Fruit fly (Drosophila melanogaster) whole organism, embryonic: Measurements from ENCODE around the gene Jhbp7.

ENCODE experiments used
- B-H2 ChIP-seq: fragments of 200-800 bp; sonication (Bioruptor generic); optimal IDR thresholded peaks from 2 replicates; lab custom pipeline; 2018; ENCODE audit warnings: missing biosample characterization, mild to moderate bottlenecking, missing genetic modification characterization
- CG10321 ChIP-seq: fragments of 200-800 bp; sonication (Bioruptor generic); IDR thresholded peaks from 2 replicates; pipeline ENCODE4 v1.3.6; 2022; ENCODE audit warnings: missing biosample characterization, missing genetic modification characterization
- CG11695 ChIP-seq: fragments of 200-800 bp; sonication (Bioruptor generic); IDR thresholded peaks from 3 replicates; pipeline ENCODE4 v1.3.6; 2022; ENCODE audit warnings: missing biosample characterization, missing genetic modification characterization
- CG12942 ChIP-seq: fragments of 200-800 bp; sonication (Bioruptor generic); optimal IDR thresholded peaks from 3 replicates; lab custom pipeline; 2016; ENCODE audit warnings: missing biosample characterization, missing genetic modification characterization
- CG13296 ChIP-seq: fragments of 200-800 bp; sonication (Bioruptor generic); optimal IDR thresholded peaks from 3 replicates; lab custom pipeline; 2018; ENCODE audit warnings: missing biosample characterization, mild to moderate bottlenecking, missing genetic modification characterization
- CG13424 ChIP-seq: fragments of 200-800 bp; sonication (Bioruptor generic); optimal IDR thresholded peaks from 2 replicates; lab custom pipeline; 2019; ENCODE audit warnings: missing biosample characterization, mild to moderate bottlenecking, missing genetic modification characterization, moderate library complexity
- CG14710 ChIP-seq: fragments of 200-800 bp; sonication (Bioruptor generic); optimal IDR thresholded peaks from 3 replicates; lab custom pipeline; 2019; ENCODE audit warnings: missing biosample characterization, mild to moderate bottlenecking, missing genetic modification characterization, moderate library complexity
- CG15011 ChIP-seq: fragments of 200-800 bp; sonication (Bioruptor generic); optimal IDR thresholded peaks from 3 replicates; lab custom pipeline; 2018; ENCODE audit warnings: missing biosample characterization, mild to moderate bottlenecking, missing genetic modification characterization
- CG16813 ChIP-seq: fragments of 200-800 bp; sonication (Bioruptor generic); IDR thresholded peaks from 3 replicates; pipeline ENCODE4 v1.3.6; 2022; ENCODE audit warnings: missing biosample characterization, missing genetic modification characterization; ENCODE audit not compliant: partially characterized antibody
- CG2678 ChIP-seq: fragments of 200-800 bp; sonication (Bioruptor generic); optimal IDR thresholded peaks from 3 replicates; lab custom pipeline; 2019; ENCODE audit warnings: missing biosample characterization, mild to moderate bottlenecking, missing genetic modification characterization, moderate library complexity
- CG3281 ChIP-seq: fragments of 200-800 bp; sonication (Bioruptor generic); optimal IDR thresholded peaks from 3 replicates; lab custom pipeline; 2017; ENCODE audit warnings: missing biosample characterization, mild to moderate bottlenecking, missing genetic modification characterization
- CG4282 ChIP-seq: fragments of 200-800 bp; sonication (Bioruptor generic); optimal IDR thresholded peaks from 2 replicates; lab custom pipeline; 2016; ENCODE audit warnings: missing biosample characterization, missing genetic modification characterization
- CG43689 ChIP-seq: fragments of 200-800 bp; sonication (Bioruptor generic); IDR thresholded peaks from 2 replicates; pipeline ENCODE4 v1.3.6; 2022; ENCODE audit warnings: missing biosample characterization, missing genetic modification characterization
- CG4617 ChIP-seq: fragments of 200-800 bp; sonication (Bioruptor generic); optimal IDR thresholded peaks from 3 replicates; lab custom pipeline; 2016; ENCODE audit warnings: missing biosample characterization, missing genetic modification characterization, borderline replicate concordance
- CG6175 ChIP-seq: fragments of 200-800 bp; sonication (Bioruptor generic); IDR thresholded peaks from 3 replicates; pipeline ENCODE4 v1.3.6; 2022; ENCODE audit warnings: missing biosample characterization, missing genetic modification characterization
- CG7372 ChIP-seq: fragments of 200-800 bp; sonication (Bioruptor generic); IDR thresholded peaks from 2 replicates; pipeline ENCODE4 v1.3.6; 2022; ENCODE audit warnings: missing biosample characterization, missing genetic modification characterization
- CG7745 ChIP-seq: fragments of 200-800 bp; sonication (Bioruptor generic); optimal IDR thresholded peaks from 2 replicates; lab custom pipeline; 2018; ENCODE audit warnings: missing biosample characterization, mild to moderate bottlenecking, missing genetic modification characterization, moderate library complexity
- CG8388 ChIP-seq: fragments of 200-800 bp; sonication (Bioruptor generic); optimal IDR thresholded peaks from 2 replicates; lab custom pipeline; 2019; ENCODE audit warnings: missing biosample characterization, mild to moderate bottlenecking, missing genetic modification characterization, moderate library complexity
- D ChIP-seq, 2 experiments: fragments of 200-800 bp in 1 of 2; fragments of >200 bp in 1 of 2; sonication (Bioruptor generic) in 1 of 2; optimal IDR thresholded peaks; 2 replicates in 1 of 2; 3 replicates in 1 of 2; lab custom pipeline; 2017; ENCODE audit warnings: mild to moderate bottlenecking in 1 of 2, missing biosample characterization in 1 of 2, missing genetic modification characterization in 1 of 2, missing genetic modification reagents in 1 of 2
- Ets97D ChIP-seq: fragments of 200-800 bp; sonication (Bioruptor generic); optimal IDR thresholded peaks from 3 replicates; lab custom pipeline; 2016; ENCODE audit warnings: missing biosample characterization, missing genetic modification characterization
- Kr ChIP-seq: fragments of 200-800 bp; sonication (Bioruptor generic); optimal IDR thresholded peaks from 2 replicates; lab custom pipeline; 2017; ENCODE audit warnings: missing biosample characterization, mild to moderate bottlenecking, missing genetic modification characterization
- Ptx1 ChIP-seq: fragments of 200-800 bp; sonication (Bioruptor generic); IDR thresholded peaks from 2 replicates; pipeline ENCODE4 v1.3.6; 2022; ENCODE audit warnings: missing biosample characterization, missing genetic modification characterization
- Sin3A ChIP-seq: fragments of >200 bp; optimal IDR thresholded peaks from 2 replicates; lab custom pipeline; 2018
- Trl ChIP-seq, 3 experiments: fragments of >200 bp in 2 of 3; fragments of 200-800 bp in 1 of 3; sonication (Bioruptor generic) in 1 of 3; optimal IDR thresholded peaks; 2 replicates in 1 of 3; 3 replicates in 2 of 3; lab custom pipeline; 2016 to 2017; ENCODE audit warnings: missing biosample characterization in 1 of 3, missing genetic modification characterization in 1 of 3
- Vsx1 ChIP-seq: fragments of 200-800 bp; sonication (Bioruptor generic); optimal IDR thresholded peaks from 2 replicates; lab custom pipeline; 2017; ENCODE audit warnings: missing biosample characterization, mild to moderate bottlenecking, missing genetic modification characterization, missing genetic modification reagents
- YL-1 ChIP-seq: fragments of 200-800 bp; sonication (Bioruptor generic); optimal IDR thresholded peaks from 3 replicates; lab custom pipeline; 2017; ENCODE audit warnings: missing biosample characterization, mild to moderate bottlenecking, missing genetic modification characterization
- amos ChIP-seq: fragments of 200-800 bp; sonication (Bioruptor generic); IDR thresholded peaks from 2 replicates; pipeline ENCODE4 v1.3.6; 2022; ENCODE audit warnings: missing biosample characterization, missing genetic modification characterization; ENCODE audit not compliant: partially characterized antibody
- chm ChIP-seq: fragments of 200-800 bp; sonication (Bioruptor generic); IDR thresholded peaks from 2 replicates; pipeline ENCODE4 v1.3.6; 2022; ENCODE audit warnings: missing biosample characterization, missing genetic modification characterization
- crc ChIP-seq: fragments of 200-800 bp; sonication (Bioruptor generic); optimal IDR thresholded peaks from 2 replicates; lab custom pipeline; 2016; ENCODE audit warnings: missing biosample characterization, missing genetic modification characterization
- dan ChIP-seq: fragments of 200-800 bp; sonication (Bioruptor generic); IDR thresholded peaks from 2 replicates; pipeline ENCODE4 v1.3.6; 2022; ENCODE audit warnings: missing biosample characterization, missing genetic modification characterization
- fd3F ChIP-seq: fragments of 200-800 bp; sonication (Bioruptor generic); optimal IDR thresholded peaks from 2 replicates; lab custom pipeline; 2018; ENCODE audit warnings: missing biosample characterization, mild to moderate bottlenecking, missing genetic modification characterization, moderate library complexity
- grn ChIP-seq: fragments of 200-800 bp; sonication (Bioruptor generic); optimal IDR thresholded peaks from 3 replicates; lab custom pipeline; 2017; ENCODE audit warnings: missing biosample characterization, missing genetic modification characterization
- gro ChIP-seq: fragments of 200-800 bp; sonication (Bioruptor generic); optimal IDR thresholded peaks from 2 replicates; lab custom pipeline; 2016; ENCODE audit warnings: missing biosample characterization, missing genetic modification characterization
- hkb ChIP-seq, 2 experiments: fragments of 200-800 bp in 1 of 2; fragments of >200 bp in 1 of 2; sonication (Bioruptor generic) in 1 of 2; IDR thresholded peaks in 1 of 2; optimal IDR thresholded peaks in 1 of 2; 2 replicates each; pipeline versions ENCODE4 v1.3.6 to Lab custom; 2017 to 2022; ENCODE audit warnings: missing biosample characterization in 1 of 2, missing genetic modification characterization in 1 of 2
- ind ChIP-seq: fragments of 200-800 bp; sonication (Bioruptor generic); optimal IDR thresholded peaks from 3 replicates; lab custom pipeline; 2016; ENCODE audit warnings: missing biosample characterization, missing genetic modification characterization
- jing ChIP-seq: fragments of 200-800 bp; sonication (Bioruptor generic); optimal IDR thresholded peaks from 2 replicates; lab custom pipeline; 2018; ENCODE audit warnings: missing biosample characterization, mild to moderate bottlenecking, missing genetic modification characterization
- lilli ChIP-seq: fragments of 200-800 bp; sonication (Bioruptor generic); optimal IDR thresholded peaks from 3 replicates; lab custom pipeline; 2016; ENCODE audit warnings: missing biosample characterization, missing genetic modification characterization
- oc ChIP-seq: fragments of 200-800 bp; sonication (Bioruptor generic); optimal IDR thresholded peaks from 2 replicates; lab custom pipeline; 2018; ENCODE audit warnings: missing biosample characterization, mild to moderate bottlenecking, missing genetic modification characterization, moderate library complexity
- pho ChIP-seq: fragments of 200-800 bp; sonication (Bioruptor generic); optimal IDR thresholded peaks from 2 replicates; lab custom pipeline; 2016; ENCODE audit warnings: missing biosample characterization, missing genetic modification characterization
- pros ChIP-seq: fragments of 200-800 bp; sonication (Bioruptor generic); optimal IDR thresholded peaks from 3 replicates; lab custom pipeline; 2019; ENCODE audit warnings: missing biosample characterization, mild to moderate bottlenecking, missing genetic modification characterization, moderate library complexity
- scrt ChIP-seq: fragments of 200-800 bp; sonication (Bioruptor generic); optimal IDR thresholded peaks from 2 replicates; lab custom pipeline; 2018; ENCODE audit warnings: missing biosample characterization, mild to moderate bottlenecking, missing genetic modification characterization, moderate library complexity
- sd ChIP-seq: fragments of 200-800 bp; sonication (Bioruptor generic); optimal IDR thresholded peaks from 3 replicates; lab custom pipeline; 2018; ENCODE audit warnings: missing biosample characterization, mild to moderate bottlenecking, missing genetic modification characterization, moderate library complexity
- sima ChIP-seq: fragments of 200-800 bp; sonication (Bioruptor generic); optimal IDR thresholded peaks from 2 replicates; lab custom pipeline; 2016; ENCODE audit warnings: missing biosample characterization, missing genetic modification characterization
- sob ChIP-seq: fragments of 200-800 bp; sonication (Bioruptor generic); IDR thresholded peaks from 2 replicates; pipeline ENCODE4 v1.3.6; 2022; ENCODE audit warnings: missing biosample characterization, missing genetic modification characterization
- sug ChIP-seq: fragments of 200-800 bp; optimal IDR thresholded peaks from 2 replicates; lab custom pipeline; 2019; ENCODE audit warnings: missing biosample characterization, mild to moderate bottlenecking, missing genetic modification characterization, moderate library complexity
- tna ChIP-seq: fragments of 200-800 bp; sonication (Bioruptor generic); IDR thresholded peaks from 2 replicates; pipeline ENCODE4 v1.3.6; 2022; ENCODE audit warnings: missing biosample characterization, missing genetic modification characterization; ENCODE audit not compliant: partially characterized antibody
- toy ChIP-seq: fragments of 200-800 bp; sonication (Bioruptor generic); IDR thresholded peaks from 2 replicates; pipeline ENCODE4 v1.3.6; 2022; ENCODE audit warnings: missing biosample characterization, missing genetic modification characterization
- vfl ChIP-seq: fragments of 200-800 bp; sonication (Bioruptor generic); optimal IDR thresholded peaks from 2 replicates; lab custom pipeline; 2016; ENCODE audit warnings: missing biosample characterization, missing genetic modification characterization
- zfh2 ChIP-seq: fragments of 200-800 bp; sonication (Bioruptor generic); optimal IDR thresholded peaks from 2 replicates; lab custom pipeline; 2016; ENCODE audit warnings: missing biosample characterization, missing genetic modification characterization

The Jhbp7 gene

dm6 chr3R:25265589-25266201 lies 28.3 kb downstream of the Jhbp7 start, which contains the start of the genes GlnRS and RIOK2 (continued):
- no peak for TF ChIP-seq CG7372
- TF ChIP-seq gro (GFP tag; lab: Kevin White, UChicago), result peak; percentile 54
- no peak for TF ChIP-seq CG11695 (GFP tag; lab: Robert Waterston, UW)
- TF ChIP-seq CG15011 (GFP tag; lab: Kevin White, UChicago), result no peak
- peak; percentile 92 for TF ChIP-seq tna (GFP tag; lab: Robert Waterston, UW)
- TF ChIP-seq sima (GFP tag; lab: Kevin White, UChicago), result no peak
- TF ChIP-seq ind (GFP tag; lab: Kevin White, UChicago), result no peak
- TF ChIP-seq lilli, result peak; percentile 37
- TF ChIP-seq Ptx1, result no peak
- no peak for TF ChIP-seq CG12942 (GFP tag; lab: Kevin White, UChicago)
- peak; percentile 97 for TF ChIP-seq amos (GFP tag; lab: Robert Waterston, UW)
- TF ChIP-seq Vsx1 (GFP tag; lab: Kevin White, UChicago), result no peak
- no peak for TF ChIP-seq CG4282 (GFP tag; lab: Kevin White, UChicago)
- no peak for TF ChIP-seq fd3F (GFP tag; lab: Kevin White, UChicago)
- no peak for TF ChIP-seq dan (GFP tag; lab: Robert Waterston, UW)
- peak; percentile 94 for TF ChIP-seq CG16813
- TF ChIP-seq chm (GFP tag; lab: Robert Waterston, UW), result no peak
- no peak for TF ChIP-seq toy
- TF ChIP-seq Ets97D (GFP tag; lab: Kevin White, UChicago), result peak; percentile 85
- peak; percentile 53 for TF ChIP-seq B-H2
- TF ChIP-seq YL-1 (GFP tag; lab: Kevin White, UChicago), result peak; percentile 98
- TF ChIP-seq CG10321, result no peak
- peak; percentile 95 for TF ChIP-seq scrt (GFP tag; lab: Kevin White, UChicago)
- TF ChIP-seq Trl (optimal IDR thresholded peaks at IDR 0.05; lab: Kevin White, UChicago), result no peak
- no peak for TF ChIP-seq Trl (GFP tag; optimal IDR thresholded peaks at IDR 0.05; lab: Kevin White, UChicago)
- peak; percentile 66 for TF ChIP-seq sd (tag; lab: Kevin White, UChicago)
- peak; percentile 56 for TF ChIP-seq sug
- TF ChIP-seq Kr (GFP tag; lab: Kevin White, UChicago), result no peak
- no peak for TF ChIP-seq pros (GFP tag; lab: Kevin White, UChicago)
- no peak for TF ChIP-seq vfl (GFP tag; lab: Kevin White, UChicago)
- no peak for TF ChIP-seq CG8388 (GFP tag; lab: Kevin White, UChicago)
- TF ChIP-seq D (optimal IDR thresholded peaks at IDR 0.05; lab: Kevin White, UChicago), result peak; percentile 24
- no peak for TF ChIP-seq D (GFP tag; optimal IDR thresholded peaks at IDR 0.05; lab: Kevin White, UChicago)
- TF ChIP-seq zfh2 (GFP tag; lab: Kevin White, UChicago), result peak; percentile 27
- no peak for TF ChIP-seq CG13296 (GFP tag; lab: Kevin White, UChicago)
- no peak for TF ChIP-seq CG2678 (tag; lab: Kevin White, UChicago)
- TF ChIP-seq CG6175 (GFP tag; lab: Robert Waterston, UW), result no peak
- no peak for TF ChIP-seq CG3281
- TF ChIP-seq Sin3A (lab: Kevin White, UChicago), result peak; percentile 78
- TF ChIP-seq crc, result no peak
- TF ChIP-seq CG7745 (tag; lab: Kevin White, UChicago), result no peak
- peak; percentile 94 for TF ChIP-seq CG4617 (GFP tag; lab: Kevin White, UChicago)
- no peak for TF ChIP-seq CG43689
- peak; percentile 7 for TF ChIP-seq grn (GFP tag; lab: Kevin White, UChicago)
- no peak for TF ChIP-seq CG14710 (tag; lab: Kevin White, UChicago)
- TF ChIP-seq sob (GFP tag; lab: Robert Waterston, UW), result 0 out of 2 replicates have a peak, but pooled peaks have one; percentile 49
- TF ChIP-seq CG13424, result peak; percentile 14
- no peak for TF ChIP-seq oc (tag; lab: Kevin White, UChicago)
- no peak for TF ChIP-seq jing (GFP tag; lab: Kevin White, UChicago)
- peak; percentile 5 for TF ChIP-seq pho
- no peak for TF ChIP-seq hkb (optimal IDR thresholded peaks at IDR 0.05; lab: Kevin White, UChicago)
- TF ChIP-seq hkb (GFP tag; IDR thresholded peaks at IDR 0.05; lab: Robert Waterston, UW), result no peak
